Fruit fly (Drosophila melanogaster): Measurements from ENCODE around the gene p-cup.
A peak's percentile ranks its signal among the peaks of the same experiment; 100 is the strongest.

Gene p-cup

dm6 chrX:17448674-17449073, at the start of gene p-cup:
TSS of gene p-cup (minus strand) at chrX:17448774.
- no peak for TF ChIP-seq CG17801 (GFP tag; optimal IDR thresholded peaks at IDR 0.05; ENCODE audit: partially characterized antibody)

DNA sequence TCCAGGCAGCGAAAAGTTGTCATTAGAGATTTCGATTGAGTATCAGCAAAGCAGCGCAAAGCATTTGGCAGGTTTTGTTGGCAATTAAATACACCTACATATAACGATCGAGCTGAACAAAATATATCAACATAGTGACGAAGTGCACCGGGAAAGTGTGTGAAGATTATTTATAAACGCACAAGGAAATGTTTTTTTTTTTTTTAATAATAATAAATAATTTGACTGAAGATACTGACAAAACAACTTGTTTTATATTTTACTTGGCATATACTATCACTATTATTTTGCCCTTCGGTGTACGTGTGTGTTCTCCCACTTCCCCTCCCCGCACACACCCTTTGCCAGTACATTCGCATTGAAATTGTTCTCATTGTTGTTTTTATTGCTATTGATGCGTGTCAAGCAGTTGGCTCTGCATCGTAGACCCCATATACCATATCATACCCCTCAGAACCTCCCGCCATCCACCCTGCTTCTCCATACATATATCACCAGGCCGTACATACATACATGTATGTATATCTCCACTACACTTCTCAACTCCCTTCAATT, 46.7 kb upstream of the p-cup start:
- no peak for TF ChIP-seq CG17801 (GFP tag; optimal IDR thresholded peaks at IDR 0.05; ENCODE audit: partially characterized antibody)

dm6 chrX:17493635-17494296, 45.2 kb upstream of the p-cup start:
- no peak for TF ChIP-seq CG17801 (GFP tag; optimal IDR thresholded peaks at IDR 0.05; ENCODE audit: partially characterized antibody)

DNA sequence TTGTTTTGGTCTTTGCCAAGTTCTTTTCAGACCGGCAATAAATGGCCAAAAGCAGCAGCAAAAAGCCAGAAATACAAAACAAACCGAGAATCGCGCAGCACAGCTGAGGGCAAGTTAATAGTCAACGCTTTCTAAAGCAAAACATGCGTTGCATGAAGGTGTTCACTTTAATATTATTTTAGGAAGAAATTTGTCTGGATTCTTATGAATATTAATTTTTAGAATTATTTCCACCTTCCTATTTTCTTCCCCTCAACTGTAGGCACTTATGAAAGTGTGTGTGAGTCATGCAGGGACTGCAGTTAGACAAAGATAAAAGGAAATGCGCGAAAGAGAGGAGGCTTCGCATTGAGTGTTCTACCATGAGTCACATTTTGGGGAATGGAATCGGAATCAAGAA, 42.6 kb upstream of the p-cup start:
- TF ChIP-seq CG17801 (GFP tag; optimal IDR thresholded peaks at IDR 0.05; ENCODE audit: partially characterized antibody), result peak; percentile 78

- no peak for TF ChIP-seq CG17801 (GFP tag; optimal IDR thresholded peaks at IDR 0.05; ENCODE audit: partially characterized antibody)
These were observed 41.9 kb upstream of the p-cup start for dm6 chrX:17490462-17490861.

- peak; percentile 32 for TF ChIP-seq CG17801 (GFP tag; optimal IDR thresholded peaks at IDR 0.05; ENCODE audit: partially characterized antibody)
These were observed 41.3 kb upstream of the p-cup start for dm6 chrX:17489853-17490252.

- no peak for TF ChIP-seq CG17801 (GFP tag; optimal IDR thresholded peaks at IDR 0.05; ENCODE audit: partially characterized antibody)
These were observed 39.8 kb upstream of the p-cup start for dm6 chrX:17488422-17488821.

DNA sequence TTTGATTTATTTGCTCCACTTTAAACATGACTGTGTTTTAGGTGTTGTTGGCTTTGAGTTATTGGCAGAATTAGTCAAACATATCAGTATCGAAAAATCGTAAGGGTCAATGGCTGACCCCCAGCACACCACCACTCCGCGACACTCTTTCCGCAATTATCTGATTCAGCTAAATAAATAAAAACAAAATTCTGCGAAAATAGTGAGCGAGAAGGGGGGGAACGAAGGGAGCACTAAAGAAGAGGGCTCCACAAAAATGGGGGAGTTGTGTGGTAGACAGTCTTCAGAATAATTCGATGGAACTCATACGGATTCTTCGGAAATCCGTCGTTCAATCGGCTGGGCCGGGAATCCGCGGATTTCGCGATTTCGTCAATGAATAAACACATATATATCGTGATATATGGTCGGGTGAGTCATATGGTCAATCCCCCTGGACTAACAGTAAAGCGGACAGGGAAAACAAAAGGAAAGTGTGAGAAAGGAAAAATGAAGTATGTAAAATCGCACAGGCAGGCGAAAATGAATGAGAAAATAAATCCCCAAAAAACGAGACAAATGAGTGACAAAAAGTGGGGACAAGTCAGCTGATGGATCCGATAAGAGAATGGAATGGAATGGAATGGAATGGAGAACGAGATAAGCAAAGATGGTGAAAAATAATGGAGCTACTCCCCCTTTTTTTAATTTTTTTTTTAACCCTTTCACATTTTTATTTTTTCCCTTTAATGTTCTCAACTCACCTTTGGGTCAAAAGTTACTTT, 36.9 kb upstream of the p-cup start:
- no peak for TF ChIP-seq CG17801 (GFP tag; optimal IDR thresholded peaks at IDR 0.05; ENCODE audit: partially characterized antibody)

dm6 chrX:17484152-17484807, 35.7 kb upstream of the p-cup start:
- TF ChIP-seq CG17801 (GFP tag; optimal IDR thresholded peaks at IDR 0.05; ENCODE audit: partially characterized antibody), result no peak

- TF ChIP-seq CG17801 (GFP tag; optimal IDR thresholded peaks at IDR 0.05; ENCODE audit: partially characterized antibody), result peak; percentile 31
These were observed 34.2 kb upstream of the p-cup start for dm6 chrX:17482808-17483207.

DNA sequence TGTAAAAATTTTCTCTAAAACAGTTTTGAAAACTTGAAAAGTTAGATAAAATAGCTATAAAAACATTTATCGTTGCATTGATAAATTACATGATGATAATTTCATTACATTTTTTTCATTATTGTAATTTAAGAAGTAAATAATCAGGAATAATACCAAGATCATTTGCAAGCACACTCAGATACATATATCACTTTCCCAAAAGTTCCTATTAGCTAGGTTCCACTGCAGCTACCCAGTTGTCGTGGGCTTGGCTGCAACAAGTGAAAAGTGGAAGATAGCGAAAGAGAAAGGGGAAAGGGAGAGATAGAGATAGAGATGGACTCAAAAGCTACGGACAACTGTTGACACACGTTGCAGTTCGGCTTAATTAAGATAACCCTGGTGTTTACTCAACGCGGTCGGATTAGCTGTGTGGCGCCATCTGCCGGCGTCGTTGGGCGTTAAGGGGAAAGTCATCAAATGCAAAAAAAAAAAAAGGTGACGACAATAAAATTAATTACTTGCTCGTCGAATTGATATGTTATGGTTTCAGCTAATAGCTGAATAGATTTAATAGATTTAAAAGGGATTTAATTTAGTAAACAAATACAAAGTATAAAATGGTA, 33.2 kb upstream of the p-cup start:
- TF ChIP-seq CG17801 (GFP tag; optimal IDR thresholded peaks at IDR 0.05; ENCODE audit: partially characterized antibody), result no peak

dm6 chrX:17478383-17478782, 29.8 kb upstream of the p-cup start:
- TF ChIP-seq CG17801 (GFP tag; optimal IDR thresholded peaks at IDR 0.05; ENCODE audit: partially characterized antibody), result no peak

- no peak for TF ChIP-seq CG17801 (GFP tag; optimal IDR thresholded peaks at IDR 0.05; ENCODE audit: partially characterized antibody)
These were observed 28.4 kb upstream of the p-cup start for dm6 chrX:17476999-17477398.

DNA sequence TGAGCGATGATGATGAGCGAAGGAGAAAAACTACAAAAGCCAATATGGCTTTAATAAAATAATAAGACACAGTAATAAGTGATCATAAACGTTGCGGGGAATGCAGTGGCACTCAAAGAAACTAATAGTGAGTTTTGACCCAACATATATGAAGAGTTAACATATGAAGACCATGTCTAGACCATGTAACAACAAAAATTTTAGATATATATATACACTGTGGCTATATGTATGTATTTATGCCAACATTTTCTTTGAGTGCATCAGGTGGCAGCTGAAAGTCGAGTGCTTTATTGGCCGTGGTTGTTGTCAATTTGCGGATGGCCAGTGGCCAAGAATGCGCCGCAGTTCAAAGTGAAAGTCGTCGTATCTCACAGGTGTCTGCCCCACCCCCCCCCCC, 25.3 kb upstream of the p-cup start:
- no peak for TF ChIP-seq CG17801 (GFP tag; optimal IDR thresholded peaks at IDR 0.05; ENCODE audit: partially characterized antibody)

- TF ChIP-seq CG17801 (GFP tag; optimal IDR thresholded peaks at IDR 0.05; ENCODE audit: partially characterized antibody), result no peak
These were observed 24.5 kb upstream of the p-cup start for dm6 chrX:17472930-17473668.
